Worm (Caenorhabditis elegans) whole organism, young adult: ENCODE data around the gene unc-103.

Experiments
- B0261.1 ChIP-seq: sonication (generic microtip); optimal IDR thresholded peaks from 2 replicates; lab custom pipeline; 2016; ENCODE audit warnings: mild to moderate bottlenecking, missing genetic modification characterization, moderate library complexity, missing compliant biosample characterization
- F10E7.11 ChIP-seq: sonication (generic microtip); optimal IDR thresholded peaks from 2 replicates; lab custom pipeline; 2017; ENCODE audit warnings: mild to moderate bottlenecking, missing genetic modification characterization, moderate library complexity, missing compliant biosample characterization
- F37B4.10 ChIP-seq: fragments of 200-800 bp; sonication (Bioruptor generic); IDR thresholded peaks from 2 replicates; pipeline ENCODE4 v1.3.6; 2022; ENCODE audit warnings: missing genetic modification characterization, missing compliant biosample characterization
- F49E8.2 ChIP-seq: sonication (generic microtip); optimal IDR thresholded peaks from 3 replicates; lab custom pipeline; 2017; ENCODE audit warnings: missing genetic modification characterization, mild to moderate bottlenecking, missing compliant biosample characterization, antibody characterized with exemption, moderate library complexity; ENCODE audit not compliant: insufficient read depth
- F52B5.7 ChIP-seq: sonication (generic microtip); optimal IDR thresholded peaks from 2 replicates; lab custom pipeline; 2016; ENCODE audit warnings: mild to moderate bottlenecking, missing genetic modification characterization, missing compliant biosample characterization
- F55B11.4 ChIP-seq: sonication (generic microtip); optimal IDR thresholded peaks from 2 replicates; lab custom pipeline; 2016; ENCODE audit warnings: missing compliant biosample characterization, missing genetic modification characterization, borderline replicate concordance; ENCODE audit not compliant: insufficient read depth
- K12H6.12 ChIP-seq: fragments of 200-800 bp; sonication (Bioruptor generic); optimal IDR thresholded peaks from 2 replicates; lab custom pipeline; 2018; ENCODE audit warnings: mild to moderate bottlenecking, missing genetic modification characterization, missing compliant biosample characterization
- T26A5.8 ChIP-seq: sonication (generic microtip); optimal IDR thresholded peaks from 2 replicates; lab custom pipeline; 2016; ENCODE audit warnings: missing genetic modification characterization, missing compliant biosample characterization
- Y53F4B.3 ChIP-seq: fragments of 200-800 bp; sonication (Bioruptor generic); IDR thresholded peaks from 2 replicates; pipeline ENCODE4 v1.3.6; 2022; ENCODE audit warnings: missing genetic modification reagents, missing genetic modification characterization, missing compliant biosample characterization
- Y53G8AR.9 ChIP-seq: fragments of 200-800 bp; sonication (Bioruptor generic); conservative IDR thresholded peaks from 2 replicates; pipeline ENCODE4 v1.3.6; 2022; ENCODE audit warnings: missing genetic modification reagents, missing genetic modification characterization, missing compliant biosample characterization
- ZK185.1 ChIP-seq: sonication (generic microtip); optimal IDR thresholded peaks from 2 replicates; lab custom pipeline; 2016; ENCODE audit warnings: mild to moderate bottlenecking, missing genetic modification characterization, missing compliant biosample characterization; ENCODE audit not compliant: poor library complexity, severe bottlenecking
- aptf-2 ChIP-seq: fragments of 200-800 bp; sonication (Bioruptor generic); conservative IDR thresholded peaks from 2 replicates; pipeline ENCODE4 v1.3.6; 2022; ENCODE audit warnings: missing genetic modification reagents, missing genetic modification characterization, missing compliant biosample characterization
- aptf-3 ChIP-seq: fragments of 200-800 bp; sonication (Bioruptor generic); IDR thresholded peaks from 2 replicates; pipeline ENCODE4 v1.3.6; 2022; ENCODE audit warnings: missing genetic modification characterization, missing compliant biosample characterization
- attf-5 ChIP-seq: fragments of 200-800 bp; sonication (Bioruptor generic); optimal IDR thresholded peaks from 2 replicates; lab custom pipeline; 2018; ENCODE audit warnings: mild to moderate bottlenecking, missing genetic modification characterization, missing compliant biosample characterization
- bed-1 ChIP-seq: fragments of 200-800 bp; sonication (Bioruptor generic); IDR thresholded peaks from 2 replicates; pipeline ENCODE4 v1.3.6; 2022; ENCODE audit warnings: missing genetic modification reagents, missing genetic modification characterization, missing compliant biosample characterization
- ccch-3 ChIP-seq: fragments of 200-800 bp; sonication (Bioruptor generic); optimal IDR thresholded peaks from 2 replicates; lab custom pipeline; 2018; ENCODE audit warnings: mild to moderate bottlenecking, missing genetic modification characterization, missing compliant biosample characterization
- ceh-27 ChIP-seq: fragments of 200-800 bp; sonication (Bioruptor generic); optimal IDR thresholded peaks from 2 replicates; lab custom pipeline; 2018; ENCODE audit warnings: mild to moderate bottlenecking, missing genetic modification characterization, moderate library complexity, missing compliant biosample characterization
- ceh-79 ChIP-seq: sonication (generic microtip); optimal IDR thresholded peaks from 2 replicates; lab custom pipeline; 2017; ENCODE audit warnings: mild to moderate bottlenecking, missing genetic modification characterization, missing compliant biosample characterization
- chd-7 ChIP-seq: sonication (generic microtip); optimal IDR thresholded peaks from 2 replicates; lab custom pipeline; 2016; ENCODE audit warnings: mild to moderate bottlenecking, missing genetic modification characterization, moderate library complexity, missing compliant biosample characterization
- egl-18 ChIP-seq: fragments of 200-800 bp; sonication (Bioruptor generic); IDR thresholded peaks from 2 replicates; pipeline ENCODE4 v1.3.6; 2022; ENCODE audit warnings: missing genetic modification reagents, missing genetic modification characterization, missing compliant biosample characterization
- egl-44 ChIP-seq: fragments of 200-800 bp; sonication (Bioruptor generic); IDR thresholded peaks from 2 replicates; pipeline ENCODE4 v1.3.6; 2022; ENCODE audit warnings: missing genetic modification reagents, missing genetic modification characterization, missing compliant biosample characterization
- ekl-4 ChIP-seq: fragments of 200-800 bp; sonication (Bioruptor generic); IDR thresholded peaks from 2 replicates; pipeline ENCODE4 v1.3.6; 2022; ENCODE audit warnings: missing genetic modification reagents, missing genetic modification characterization, missing compliant biosample characterization
- gei-17 ChIP-seq: fragments of 200-800 bp; sonication (Bioruptor generic); optimal IDR thresholded peaks from 2 replicates; lab custom pipeline; 2018; ENCODE audit warnings: mild to moderate bottlenecking, missing genetic modification characterization, missing compliant biosample characterization
- hlh-12 ChIP-seq: sonication (generic microtip); optimal IDR thresholded peaks from 2 replicates; lab custom pipeline; 2016; ENCODE audit warnings: missing genetic modification characterization, missing compliant biosample characterization
- hsf-1 ChIP-seq: fragments of 200-800 bp; sonication (Bioruptor generic); IDR thresholded peaks from 2 replicates; pipeline ENCODE4 v1.3.6; 2022; ENCODE audit warnings: missing genetic modification reagents, missing genetic modification characterization, missing compliant biosample characterization
- lag-1 ChIP-seq: fragments of 200-800 bp; sonication (Bioruptor generic); IDR thresholded peaks from 2 replicates; pipeline ENCODE4 v1.3.6; 2022; ENCODE audit warnings: missing genetic modification reagents, missing genetic modification characterization, missing compliant biosample characterization
- let-607 ChIP-seq, 2 experiments: fragments of 200-800 bp in 1 of 2; sonication (Bioruptor generic) in 1 of 2; sonication (generic microtip) in 1 of 2; optimal IDR thresholded peaks; 2 replicates each; lab custom pipeline; 2016 to 2018; ENCODE audit warnings: mild to moderate bottlenecking in 2 of 2, missing compliant biosample characterization in 2 of 2, missing genetic modification characterization in 2 of 2, moderate library complexity in 2 of 2, missing genotype in 1 of 2
- lin-26 ChIP-seq: fragments of 200-800 bp; sonication (Bioruptor generic); IDR thresholded peaks from 2 replicates; pipeline ENCODE4 v1.3.6; 2022; ENCODE audit warnings: missing genetic modification reagents, missing genetic modification characterization, missing compliant biosample characterization
- madf-6 ChIP-seq: fragments of 200-800 bp; sonication (Bioruptor generic); IDR thresholded peaks from 2 replicates; pipeline ENCODE4 v1.3.6; 2022; ENCODE audit warnings: missing genetic modification reagents, missing genetic modification characterization, missing compliant biosample characterization
- mel-28 ChIP-seq: sonication (generic microtip); optimal IDR thresholded peaks from 2 replicates; lab custom pipeline; 2016; ENCODE audit warnings: borderline replicate concordance, mild to moderate bottlenecking, missing genetic modification characterization, missing compliant biosample characterization
- nfya-1 ChIP-seq: sonication (generic microtip); optimal IDR thresholded peaks from 2 replicates; lab custom pipeline; 2017; ENCODE audit warnings: antibody characterized with exemption, missing compliant biosample characterization, missing genetic modification characterization, borderline replicate concordance; ENCODE audit not compliant: insufficient read depth
- nhr-179 ChIP-seq: sonication (generic microtip); optimal IDR thresholded peaks from 2 replicates; lab custom pipeline; 2016; ENCODE audit warnings: mild to moderate bottlenecking, missing genetic modification characterization, missing compliant biosample characterization
- nhr-27 ChIP-seq: fragments of 200-800 bp; sonication (Bioruptor generic); optimal IDR thresholded peaks from 2 replicates; lab custom pipeline; 2018; ENCODE audit warnings: mild to moderate bottlenecking, missing genetic modification characterization, moderate library complexity, missing compliant biosample characterization
- pbrm-1 ChIP-seq: fragments of 200-800 bp; sonication (Bioruptor generic); IDR thresholded peaks from 2 replicates; pipeline ENCODE4 v1.3.6; 2022; ENCODE audit warnings: missing genetic modification reagents, missing genetic modification characterization, missing compliant biosample characterization
- repo-1 ChIP-seq: sonication (generic microtip); optimal IDR thresholded peaks from 2 replicates; lab custom pipeline; 2017; ENCODE audit warnings: mild to moderate bottlenecking, missing genetic modification characterization, missing compliant biosample characterization
- sdz-38 ChIP-seq: sonication (generic microtip); optimal IDR thresholded peaks from 2 replicates; lab custom pipeline; 2016; ENCODE audit warnings: missing genotype, missing genetic modification characterization, missing compliant biosample characterization
- snpc-3.4 ChIP-seq: sonication (generic microtip); optimal IDR thresholded peaks from 2 replicates; lab custom pipeline; 2017; ENCODE audit warnings: missing genetic modification characterization, mild to moderate bottlenecking, missing compliant biosample characterization, antibody characterized with exemption, moderate library complexity, missing genotype, missing genetic modification reagents
- tbp1 ChIP-seq: fragments of 200-800 bp; sonication (Bioruptor generic); optimal IDR thresholded peaks from 2 replicates; lab custom pipeline; 2018; ENCODE audit warnings: mild to moderate bottlenecking, missing genetic modification characterization, missing compliant biosample characterization
- tlf-1 ChIP-seq: fragments of 200-800 bp; sonication (Bioruptor generic); optimal IDR thresholded peaks from 2 replicates; lab custom pipeline; 2018; ENCODE audit warnings: mild to moderate bottlenecking, missing genetic modification characterization, missing compliant biosample characterization
- zfh-2 ChIP-seq: fragments of 200-800 bp; sonication (Bioruptor generic); conservative IDR thresholded peaks from 2 replicates; pipeline ENCODE4 v1.3.6; 2022; ENCODE audit warnings: missing genetic modification reagents, missing genetic modification characterization, missing compliant biosample characterization
- ztf-18 ChIP-seq: sonication (generic microtip); optimal IDR thresholded peaks from 2 replicates; lab custom pipeline; 2016; ENCODE audit warnings: missing genotype, mild to moderate bottlenecking, missing genetic modification characterization, missing compliant biosample characterization
- ztf-26 ChIP-seq: sonication (generic microtip); optimal IDR thresholded peaks from 2 replicates; lab custom pipeline; 2017; ENCODE audit warnings: missing genetic modification characterization, missing compliant biosample characterization

Gene unc-103

DNA sequence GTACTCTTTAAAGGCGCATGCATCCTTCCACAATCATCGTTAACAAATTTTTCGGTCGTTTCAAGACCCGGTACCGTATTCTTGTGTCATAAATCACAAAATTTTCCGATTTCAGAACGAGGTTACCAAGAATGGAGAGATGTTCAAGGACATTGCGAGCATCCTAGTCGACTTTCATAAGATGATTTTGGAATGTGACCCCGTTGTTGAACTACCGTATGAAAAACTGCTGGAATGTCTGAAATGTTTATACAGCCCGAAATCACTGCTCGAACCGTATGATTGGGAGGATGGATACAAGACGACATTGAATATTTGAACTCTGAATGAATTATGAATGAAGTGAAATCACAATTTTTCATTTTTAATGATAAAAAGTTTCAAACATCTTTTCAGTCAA is 22.2 kb upstream of the unc-103 start (continued):
- TF ChIP-seq bed-1 (GFP tag; lab: Robert Waterston, UW) (no peak), mel-28 (tag; lab: Kevin White, UChicago) (no peak), tbp1 (GFP tag; lab: Kevin White, UChicago) (no peak), hsf-1 (GFP tag; lab: Robert Waterston, UW) (0 out of 2 replicates have a peak, but pooled peaks have one; percentile 11), lag-1 (GFP tag; lab: Robert Waterston, UW) (no peak), egl-44 (GFP tag; lab: Robert Waterston, UW) (no peak), chd-7 (tag; lab: Kevin White, UChicago) (no peak), aptf-2 (no peak), zfh-2 (GFP tag; lab: Robert Waterston, UW) (no peak), B0261.1 (no peak), F10E7.11 (no peak), ztf-26 (tag; lab: Kevin White, UChicago) (no peak), tlf-1 (GFP tag; lab: Kevin White, UChicago) (no peak), let-607 (tag; optimal IDR thresholded peaks at IDR 0.05; lab: Kevin White, UChicago) (no peak), F49E8.2 (tag; lab: Kevin White, UChicago) (no peak), ceh-79 (tag; lab: Kevin White, UChicago) (no peak), egl-18 (GFP tag; lab: Robert Waterston, UW) (no peak), nhr-27 (tag; lab: Kevin White, UChicago) (no peak), hlh-12 (tag; lab: Kevin White, UChicago) (no peak), pbrm-1 (GFP tag; lab: Robert Waterston, UW) (no peak), aptf-3 (no peak), repo-1 (no peak), ceh-27 (GFP tag; lab: Kevin White, UChicago) (no peak), Y53F4B.3 (GFP tag; lab: Robert Waterston, UW) (no peak), attf-5 (no peak), F37B4.10 (GFP tag; lab: Robert Waterston, UW) (no peak), K12H6.12 (no peak), snpc-3.4 (tag; lab: Kevin White, UChicago) (no peak), nfya-1 (no peak), nhr-179 (no peak), F52B5.7 (tag; lab: Kevin White, UChicago) (no peak), lin-26 (GFP tag; lab: Robert Waterston, UW) (no peak), ztf-18 (tag; lab: Kevin White, UChicago) (no peak), T26A5.8 (no peak), gei-17 (no peak), F55B11.4 (tag; lab: Kevin White, UChicago) (no peak), sdz-38 (no peak), ccch-3 (GFP tag; lab: Kevin White, UChicago) (no peak), madf-6 (GFP tag; lab: Robert Waterston, UW) (peak; percentile 58; the same call in 1 of the 2 replicates), ZK185.1 (tag; lab: Kevin White, UChicago) (no peak)

ce11 chrIII:4094681-4095080 is 20.5 kb upstream of the unc-103 start, which contains the start of gene rnr-2:
rnr-2 (minus strand) TSS chrIII:4094921.
- TF ChIP-seq ekl-4 (GFP tag; lab: Robert Waterston, UW): 0 out of 2 replicates have a peak, but pooled peaks have one; percentile 39
- no peak for TF ChIP-seq Y53G8AR.9 (GFP tag; lab: Robert Waterston, UW)
